Worm (Caenorhabditis elegans): Measurements from ENCODE around the gene arrd-13.

arrd-13 gene

ce11 chrII:13723754-13724153 lies 34.5 kb upstream of the arrd-13 start:
- TF ChIP-seq tab-1 (GFP tag; IDR thresholded peaks at IDR 0.05) (no peak), klf-2 (GFP tag; conservative IDR thresholded peaks at IDR 0.05) (no peak)

- TF ChIP-seq cog-1 (tag; optimal IDR thresholded peaks at IDR 0.05) (no peak), ztf-23 (GFP tag; IDR thresholded peaks at IDR 0.05) (no peak), klf-2 (GFP tag; conservative IDR thresholded peaks at IDR 0.05) (no peak), tab-1 (GFP tag; IDR thresholded peaks at IDR 0.05) (no peak), T22C8.4 (GFP tag; IDR thresholded peaks at IDR 0.05) (no peak), ref-1 (GFP tag; conservative IDR thresholded peaks at IDR 0.05) (no peak), med-1 (GFP tag; optimal IDR thresholded peaks at IDR 0.05; ENCODE audit: insufficient read depth) (no peak), flt-1 (GFP tag; IDR thresholded peaks at IDR 0.05) (no peak), ztf-29 (GFP tag; IDR thresholded peaks at IDR 0.05) (no peak)
Measured at ce11 chrII:13725793-13726192, 32.4 kb upstream of the arrd-13 start, which contains the start of the genes Y54G9A.7 and bub-3. Y54G9A.7 (minus strand) TSS chrII:13725799. bub-3 (plus strand) TSS chrII:13726062.

ce11 chrII:13729416-13729815 lies 28.8 kb upstream of the arrd-13 start, which contains the start of gene Y54G9A.9:
Y54G9A.9 (plus strand) TSS chrII:13729716.
- TF ChIP-seq T22C8.4 (GFP tag; IDR thresholded peaks at IDR 0.05): no peak
- TF ChIP-seq ref-1 (GFP tag; conservative IDR thresholded peaks at IDR 0.05): no peak
- no peak for TF ChIP-seq ztf-29 (GFP tag; IDR thresholded peaks at IDR 0.05)
- no peak for TF ChIP-seq tab-1 (GFP tag; IDR thresholded peaks at IDR 0.05)
- no peak for TF ChIP-seq ztf-23 (GFP tag; IDR thresholded peaks at IDR 0.05)
- no peak for TF ChIP-seq cog-1 (tag; optimal IDR thresholded peaks at IDR 0.05)
- no peak for TF ChIP-seq med-1 (GFP tag; optimal IDR thresholded peaks at IDR 0.05; ENCODE audit: insufficient read depth)
- TF ChIP-seq flt-1 (GFP tag; IDR thresholded peaks at IDR 0.05): no peak
- TF ChIP-seq klf-2 (GFP tag; conservative IDR thresholded peaks at IDR 0.05): no peak

ce11 chrII:13732146-13732545 lies 26.1 kb upstream of the arrd-13 start:
- TF ChIP-seq ref-1 (GFP tag; conservative IDR thresholded peaks at IDR 0.05) (no peak), flt-1 (GFP tag; IDR thresholded peaks at IDR 0.05) (no peak), cog-1 (tag; optimal IDR thresholded peaks at IDR 0.05) (no peak), klf-2 (GFP tag; conservative IDR thresholded peaks at IDR 0.05) (no peak), med-1 (GFP tag; optimal IDR thresholded peaks at IDR 0.05; ENCODE audit: insufficient read depth) (no peak), ztf-29 (GFP tag; IDR thresholded peaks at IDR 0.05) (no peak), ztf-23 (GFP tag; IDR thresholded peaks at IDR 0.05) (no peak), tab-1 (GFP tag; IDR thresholded peaks at IDR 0.05) (no peak), T22C8.4 (GFP tag; IDR thresholded peaks at IDR 0.05) (no peak)

ce11 chrII:13732577-13732976 lies 25.6 kb upstream of the arrd-13 start:
- TF ChIP-seq T22C8.4 (GFP tag; IDR thresholded peaks at IDR 0.05) (no peak), tab-1 (GFP tag; IDR thresholded peaks at IDR 0.05) (no peak), flt-1 (GFP tag; IDR thresholded peaks at IDR 0.05) (no peak), ref-1 (GFP tag; conservative IDR thresholded peaks at IDR 0.05) (no peak)

ce11 chrII:13736089-13736488 lies 22.1 kb upstream of the arrd-13 start, which contains the start of gene R06B9.5:
R06B9.5 (plus strand) TSS chrII:13736320.
- TF ChIP-seq klf-2 (GFP tag; conservative IDR thresholded peaks at IDR 0.05) (no peak), ztf-29 (GFP tag; IDR thresholded peaks at IDR 0.05) (no peak), ztf-23 (GFP tag; IDR thresholded peaks at IDR 0.05) (no peak), med-1 (GFP tag; optimal IDR thresholded peaks at IDR 0.05; ENCODE audit: insufficient read depth) (no peak), flt-1 (GFP tag; IDR thresholded peaks at IDR 0.05) (no peak), ref-1 (GFP tag; conservative IDR thresholded peaks at IDR 0.05) (no peak), tab-1 (GFP tag; IDR thresholded peaks at IDR 0.05) (no peak), cog-1 (tag; optimal IDR thresholded peaks at IDR 0.05) (no peak), T22C8.4 (GFP tag; IDR thresholded peaks at IDR 0.05) (no peak)

- TF ChIP-seq ztf-23 (GFP tag; IDR thresholded peaks at IDR 0.05) (no peak), cog-1 (tag; optimal IDR thresholded peaks at IDR 0.05) (no peak), T22C8.4 (GFP tag; IDR thresholded peaks at IDR 0.05) (no peak), ref-1 (GFP tag; conservative IDR thresholded peaks at IDR 0.05) (no peak), klf-2 (GFP tag; conservative IDR thresholded peaks at IDR 0.05) (no peak), ztf-29 (GFP tag; IDR thresholded peaks at IDR 0.05) (no peak), med-1 (GFP tag; optimal IDR thresholded peaks at IDR 0.05; ENCODE audit: insufficient read depth) (no peak), tab-1 (GFP tag; IDR thresholded peaks at IDR 0.05) (no peak), flt-1 (GFP tag; IDR thresholded peaks at IDR 0.05) (no peak)
Measured at ce11 chrII:13736906-13737305, 21.3 kb upstream of the arrd-13 start.

- TF ChIP-seq ztf-23 (GFP tag; IDR thresholded peaks at IDR 0.05) (no peak), klf-2 (GFP tag; conservative IDR thresholded peaks at IDR 0.05) (no peak), ztf-29 (GFP tag; IDR thresholded peaks at IDR 0.05) (no peak), flt-1 (GFP tag; IDR thresholded peaks at IDR 0.05) (no peak), tab-1 (GFP tag; IDR thresholded peaks at IDR 0.05) (no peak), ref-1 (GFP tag; conservative IDR thresholded peaks at IDR 0.05) (no peak), med-1 (GFP tag; optimal IDR thresholded peaks at IDR 0.05; ENCODE audit: insufficient read depth) (no peak), T22C8.4 (GFP tag; IDR thresholded peaks at IDR 0.05) (no peak), cog-1 (tag; optimal IDR thresholded peaks at IDR 0.05) (no peak)
Measured at ce11 chrII:13737751-13738525, 20.3 kb upstream of the arrd-13 start.

ce11 chrII:13739423-13739822 lies 18.8 kb upstream of the arrd-13 start:
- TF ChIP-seq ref-1 (GFP tag; conservative IDR thresholded peaks at IDR 0.05): no peak
- TF ChIP-seq klf-2 (GFP tag; conservative IDR thresholded peaks at IDR 0.05): no peak
- TF ChIP-seq tab-1 (GFP tag; IDR thresholded peaks at IDR 0.05): no peak
- no peak for TF ChIP-seq cog-1 (tag; optimal IDR thresholded peaks at IDR 0.05)
- no peak for TF ChIP-seq med-1 (GFP tag; optimal IDR thresholded peaks at IDR 0.05; ENCODE audit: insufficient read depth)
- TF ChIP-seq T22C8.4 (GFP tag; IDR thresholded peaks at IDR 0.05): no peak

ce11 chrII:13741449-13741848 lies 16.8 kb upstream of the arrd-13 start, which contains the start of gene mig-14:
mig-14 (plus strand) TSS chrII:13741738.
- TF ChIP-seq T22C8.4 (GFP tag; IDR thresholded peaks at IDR 0.05): no peak
- TF ChIP-seq ref-1 (GFP tag; conservative IDR thresholded peaks at IDR 0.05): no peak
- TF ChIP-seq flt-1 (GFP tag; IDR thresholded peaks at IDR 0.05): no peak
- TF ChIP-seq med-1 (GFP tag; optimal IDR thresholded peaks at IDR 0.05; ENCODE audit: insufficient read depth): no peak
- TF ChIP-seq tab-1 (GFP tag; IDR thresholded peaks at IDR 0.05): no peak
- no peak for TF ChIP-seq ztf-23 (GFP tag; IDR thresholded peaks at IDR 0.05)
- TF ChIP-seq ztf-29 (GFP tag; IDR thresholded peaks at IDR 0.05): no peak
- TF ChIP-seq cog-1 (tag; optimal IDR thresholded peaks at IDR 0.05): no peak
- TF ChIP-seq klf-2 (GFP tag; conservative IDR thresholded peaks at IDR 0.05): no peak
